Fruit fly (Drosophila melanogaster) ovary, adult (tissue): ENCODE measurements around the gene CG5641.

Experiments
- CG17801 ChIP-seq: fragments of 200-800 bp; optimal IDR thresholded peaks from 2 replicates; lab custom pipeline; 2019; ENCODE audit warnings: missing biosample characterization, mild to moderate bottlenecking, missing genetic modification characterization, moderate library complexity; ENCODE audit not compliant: partially characterized antibody

CG5641 gene

DNA sequence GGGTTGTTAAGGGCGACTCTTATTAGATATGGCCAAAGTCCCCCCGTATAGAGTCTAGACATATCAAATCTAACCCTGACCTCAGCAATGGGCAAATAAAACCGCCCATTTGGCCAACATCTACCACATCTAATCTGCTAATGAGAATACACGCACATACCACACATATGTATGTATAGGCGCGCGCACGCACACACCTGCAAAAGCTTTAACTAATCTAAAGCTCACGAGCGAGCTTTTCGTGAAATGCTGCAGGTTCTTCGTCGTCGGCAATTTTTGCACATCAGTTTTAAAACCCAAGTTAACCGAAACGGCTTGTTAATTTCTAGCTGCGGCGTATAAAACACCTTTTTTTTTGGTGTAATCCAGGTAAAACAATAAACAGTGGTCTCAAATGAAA, 14.7 kb upstream of the CG5641 start:
- no peak for TF ChIP-seq CG17801

DNA sequence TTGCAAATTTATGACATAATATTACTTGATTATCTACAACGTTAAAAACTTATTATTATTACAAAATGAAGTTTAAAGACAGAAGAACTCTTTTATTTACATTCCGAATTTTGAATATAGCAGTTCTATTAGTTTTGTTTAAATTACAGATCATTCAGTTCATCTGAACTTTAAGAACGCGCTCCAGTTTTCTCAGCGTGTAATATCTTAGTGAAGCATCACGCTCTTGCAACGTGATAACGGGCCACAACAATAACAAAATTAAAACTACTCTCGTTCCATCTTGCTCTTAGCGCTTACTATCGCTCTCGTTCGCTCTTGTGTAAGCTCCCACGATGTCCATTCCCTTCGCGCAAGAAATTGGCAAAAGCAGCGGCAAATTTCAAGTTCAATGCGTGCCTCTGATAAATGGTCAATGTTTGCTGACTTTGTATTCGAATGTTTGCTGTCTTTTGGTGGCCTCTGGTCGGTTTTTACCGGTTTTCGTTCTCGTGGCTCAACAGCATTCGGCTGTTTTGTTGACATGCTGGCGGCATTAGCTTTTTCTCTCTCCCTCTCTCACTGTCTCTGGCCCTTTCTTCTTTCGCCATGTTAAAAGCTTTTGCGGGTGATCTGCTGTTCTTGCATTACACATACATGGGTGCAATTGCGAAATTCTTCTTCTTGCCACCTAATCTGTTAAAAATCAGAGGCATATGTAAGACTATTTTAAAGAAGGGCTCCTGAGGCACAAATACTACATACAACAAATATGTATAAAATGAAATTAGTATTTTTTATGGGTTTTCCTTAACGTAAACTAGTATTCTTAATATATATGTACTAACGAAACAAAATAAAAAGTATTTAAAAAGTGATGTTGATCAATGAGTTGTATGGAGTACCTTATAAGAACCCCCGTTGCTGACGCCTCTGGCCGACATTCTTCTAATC, 13.8 kb upstream of the CG5641 start:
- peak; percentile 87 for TF ChIP-seq CG17801

- no peak for TF ChIP-seq CG17801
Observed at dm6 chr3R:12441008-12441606, 12.0 kb upstream of the CG5641 start.

dm6 chr3R:12439401-12440143, 10.5 kb upstream of the CG5641 start, which contains the start of gene Desat1:
Gene Desat1 (plus strand): TSS chr3R:12439600.
- peak; percentile 3 for TF ChIP-seq CG17801

- TF ChIP-seq CG17801: no peak
Observed at dm6 chr3R:12439039-12439400, 9.9 kb upstream of the CG5641 start, which contains the start of the genes CG17207 and CG46427. Gene CG17207 (minus strand): TSS chr3R:12439139. Gene CG46427 (minus strand): TSS chr3R:12439139.

- no peak for TF ChIP-seq CG17801
Observed at dm6 chr3R:12435948-12436347, 6.9 kb upstream of the CG5641 start, which contains the start of gene Desat2. Gene Desat2 (plus strand): TSS chr3R:12436248.

- peak; percentile 52 for TF ChIP-seq CG17801
Observed at dm6 chr3R:12433764-12434163, 4.7 kb upstream of the CG5641 start, which contains the start of the genes Aos1 and Srlp. Gene Aos1 (minus strand): TSS chr3R:12433822. Gene Srlp (plus strand): TSS chr3R:12434098.

dm6 chr3R:12431030-12431489, 2.0 kb upstream of the CG5641 start, which contains the start of gene Prosalpha2:
Gene Prosalpha2 (plus strand): TSS chr3R:12431321.
- peak; percentile 21 for TF ChIP-seq CG17801

- no peak for TF ChIP-seq CG17801
Observed at dm6 chr3R:12426310-12426653, 2.8 kb downstream of the CG5641 start, which contains the start of gene NANS. Gene NANS (plus strand): TSS chr3R:12426578.

DNA sequence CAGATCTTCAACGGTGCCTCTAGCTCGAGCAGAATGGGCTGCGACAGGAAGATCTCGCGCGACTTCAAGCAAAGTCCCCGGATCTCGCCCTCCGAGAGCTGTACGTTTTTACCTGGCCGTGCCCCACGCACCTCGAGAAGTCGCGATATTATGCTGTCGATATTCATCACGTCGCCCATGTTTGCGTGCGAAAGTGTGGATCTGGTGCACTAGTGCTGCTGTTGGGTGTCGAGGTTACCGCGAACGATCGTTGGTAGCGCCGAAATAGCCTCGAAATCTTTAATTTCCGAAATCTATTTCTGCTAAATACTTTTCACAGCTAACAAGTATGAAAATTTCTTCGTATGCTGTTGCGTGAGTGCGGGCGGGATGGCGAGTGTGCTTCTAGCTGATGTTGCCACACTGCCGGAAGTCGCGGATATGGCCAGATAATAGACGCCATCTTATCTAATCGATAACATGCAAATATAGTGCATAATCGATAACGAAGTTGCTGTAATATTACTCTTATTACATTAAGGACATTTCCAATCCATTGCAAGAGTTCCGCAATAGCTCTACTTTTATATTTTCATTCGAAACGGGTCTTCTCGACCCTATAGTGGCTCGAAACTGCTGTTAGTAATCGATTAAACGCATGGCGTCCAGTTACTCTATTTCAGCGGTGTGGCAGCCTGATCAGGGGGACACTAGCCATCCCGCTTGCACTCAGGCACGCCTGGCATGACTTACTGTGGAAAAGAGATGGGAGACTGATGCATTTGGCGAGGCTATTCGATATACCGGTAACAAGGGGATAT, 3.4 kb downstream of the CG5641 start, which contains the start of gene Pp1-87B:
Pp1-87B (minus strand) TSS at position 408 of the 800 bp plus-strand sequence.
- no peak for TF ChIP-seq CG17801

dm6 chr3R:12423997-12424396, 5.1 kb downstream of the CG5641 start:
- no peak for TF ChIP-seq CG17801

dm6 chr3R:12422379-12422975, 6.6 kb downstream of the CG5641 start, which contains the start of the genes Scgbeta and CG17202:
Gene Scgbeta (minus strand): TSS chr3R:12422429.
Gene CG17202 (plus strand): TSS chr3R:12422768.
- TF ChIP-seq CG17801: no peak

dm6 chr3R:12413274-12413958, 15.7 kb downstream of the CG5641 start, which contains the start of the genes Dip-C and pps:
Gene Dip-C (minus strand): TSS chr3R:12413759.
Gene pps (plus strand): TSS chr3R:12413828.
- TF ChIP-seq CG17801: peak; percentile 41

DNA sequence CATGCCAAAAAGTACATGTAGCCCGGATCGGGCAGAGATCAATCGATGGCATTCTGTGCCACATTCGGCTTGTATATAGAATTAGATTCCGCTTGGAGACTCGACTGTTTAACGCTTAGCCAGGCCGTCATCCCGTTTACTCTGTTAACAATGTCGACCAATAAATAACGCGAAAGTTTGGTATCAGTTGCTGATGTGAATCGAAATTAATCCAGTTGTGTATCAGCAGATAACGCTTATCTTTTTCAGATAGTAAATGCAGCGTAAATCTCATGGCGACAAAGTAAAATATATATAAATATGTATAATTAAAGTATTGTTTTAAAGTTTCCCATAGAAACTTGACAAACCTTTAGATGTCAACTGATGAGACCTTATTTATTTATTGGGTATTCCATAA, 17.6 kb downstream of the CG5641 start:
- no peak for TF ChIP-seq CG17801
